Fruit fly (Drosophila melanogaster) whole organism, larva: ENCODE measurements around the gene Col4a1.

ENCODE experiments used
- noc ChIP-seq: fragments of 200-800 bp; sonication (Bioruptor generic); optimal IDR thresholded peaks from 3 replicates; lab custom pipeline; 2019; ENCODE audit warnings: missing biosample characterization, mild to moderate bottlenecking, missing genetic modification characterization, moderate library complexity

Col4a1 gene

DNA sequence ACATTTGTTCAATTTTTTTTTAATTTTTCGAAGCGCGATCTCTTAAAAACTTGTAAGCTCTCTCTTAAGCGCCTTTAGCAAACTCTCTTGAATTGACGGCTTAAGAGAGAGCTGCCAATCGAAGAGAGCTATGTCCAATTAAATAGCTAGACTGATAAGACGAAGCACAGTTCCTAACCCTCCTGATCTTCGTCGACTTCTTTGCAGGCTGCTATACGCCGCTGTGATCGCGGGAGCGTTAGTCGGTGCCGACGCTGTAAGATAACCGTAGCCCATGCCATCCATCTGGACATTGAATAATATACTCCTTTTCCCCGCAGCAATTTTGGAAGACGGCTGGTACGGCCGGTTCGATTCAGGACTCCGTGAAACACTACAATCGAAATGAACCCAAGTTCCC is 1.1 kb downstream of the Col4a1 start:
- TF ChIP-seq noc = no peak

dm6 chr2L:5031399-5031798 is 2.0 kb downstream of the Col4a1 start:
- no peak for TF ChIP-seq noc

dm6 chr2L:5031886-5032285 is 2.5 kb downstream of the Col4a1 start:
- TF ChIP-seq noc = no peak

- TF ChIP-seq noc = no peak
Measured at dm6 chr2L:5036120-5036519, 6.7 kb downstream of the Col4a1 start.

DNA sequence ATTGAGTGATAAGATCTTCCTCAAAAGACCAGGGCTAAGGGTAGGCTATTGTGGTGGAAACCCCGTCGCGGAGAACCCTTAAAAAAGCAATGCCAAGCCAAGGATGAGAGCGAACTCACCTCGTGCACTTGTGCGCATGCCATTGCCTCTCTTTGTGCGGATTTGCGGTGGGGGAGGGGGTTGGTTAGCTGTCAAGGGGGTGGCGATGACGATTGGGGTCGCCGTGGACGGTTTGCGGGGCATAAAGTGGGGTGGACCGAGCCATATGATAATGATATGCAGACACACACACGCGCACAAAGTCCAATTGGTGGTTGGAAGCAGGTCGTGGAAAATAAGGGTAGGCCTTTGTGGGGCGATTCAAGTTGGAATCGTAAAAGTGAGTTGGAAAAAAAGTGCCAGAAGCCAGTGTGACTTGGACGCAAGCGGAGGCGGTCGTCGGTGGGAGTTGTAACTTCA is 8.0 kb downstream of the Col4a1 start, which contains the start of the genes CG14042 and SP555:
Gene CG14042, plus strand, starts transcription at position 308 of the 459 bp plus-strand sequence.
Gene SP555, plus strand, starts transcription at position 308 of the 459 bp plus-strand sequence.
- no peak for TF ChIP-seq noc

- peak; percentile 61 for TF ChIP-seq noc
Measured at dm6 chr2L:5042076-5042475, 12.7 kb downstream of the Col4a1 start.

- TF ChIP-seq noc = peak; percentile 12
Measured at dm6 chr2L:5043043-5043442, 13.6 kb downstream of the Col4a1 start, which contains the start of the genes CG33995, CG44000 and CG44001. Gene CG33995, plus strand, starts transcription at chr2L:5043270. Gene CG44000, plus strand, starts transcription at chr2L:5043270. Gene CG44001, plus strand, starts transcription at chr2L:5043270.

DNA sequence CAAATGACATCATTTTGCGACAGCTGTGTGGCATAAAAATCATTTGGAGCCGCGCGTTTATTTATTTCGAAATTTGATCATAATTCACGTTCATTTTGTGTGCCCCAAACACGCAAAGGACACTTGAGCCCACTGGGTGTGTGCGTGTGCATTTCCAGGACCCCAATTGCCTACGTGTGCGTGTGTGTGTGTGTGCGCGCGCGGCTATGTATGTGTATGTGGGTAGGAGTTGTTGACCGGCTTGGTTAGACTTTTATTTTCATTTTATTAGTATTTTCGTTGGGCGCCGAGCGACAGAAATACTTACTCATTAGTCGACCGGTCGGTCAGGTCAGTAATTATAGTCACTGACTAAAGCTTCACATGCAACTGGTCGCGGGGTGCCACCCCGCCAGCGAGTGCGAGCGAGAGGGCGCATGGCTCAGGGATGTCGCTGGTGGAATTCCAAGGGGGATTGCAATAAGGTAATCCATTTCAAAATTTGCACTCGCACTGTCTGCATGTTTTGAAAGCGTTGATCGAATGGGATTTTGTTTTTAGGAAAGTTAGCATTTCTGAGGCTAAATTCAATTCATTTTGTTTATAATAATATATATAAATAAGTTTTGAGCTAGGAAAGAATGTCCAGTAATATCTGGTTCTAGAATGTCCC is 14.2 kb downstream of the Col4a1 start:
- peak; percentile 37 for TF ChIP-seq noc

- peak; percentile 8 for TF ChIP-seq noc
Measured at dm6 chr2L:5044361-5044891, 15.0 kb downstream of the Col4a1 start, which contains the start of gene CG31650. Gene CG31650, minus strand, starts transcription at chr2L:5044712.

DNA sequence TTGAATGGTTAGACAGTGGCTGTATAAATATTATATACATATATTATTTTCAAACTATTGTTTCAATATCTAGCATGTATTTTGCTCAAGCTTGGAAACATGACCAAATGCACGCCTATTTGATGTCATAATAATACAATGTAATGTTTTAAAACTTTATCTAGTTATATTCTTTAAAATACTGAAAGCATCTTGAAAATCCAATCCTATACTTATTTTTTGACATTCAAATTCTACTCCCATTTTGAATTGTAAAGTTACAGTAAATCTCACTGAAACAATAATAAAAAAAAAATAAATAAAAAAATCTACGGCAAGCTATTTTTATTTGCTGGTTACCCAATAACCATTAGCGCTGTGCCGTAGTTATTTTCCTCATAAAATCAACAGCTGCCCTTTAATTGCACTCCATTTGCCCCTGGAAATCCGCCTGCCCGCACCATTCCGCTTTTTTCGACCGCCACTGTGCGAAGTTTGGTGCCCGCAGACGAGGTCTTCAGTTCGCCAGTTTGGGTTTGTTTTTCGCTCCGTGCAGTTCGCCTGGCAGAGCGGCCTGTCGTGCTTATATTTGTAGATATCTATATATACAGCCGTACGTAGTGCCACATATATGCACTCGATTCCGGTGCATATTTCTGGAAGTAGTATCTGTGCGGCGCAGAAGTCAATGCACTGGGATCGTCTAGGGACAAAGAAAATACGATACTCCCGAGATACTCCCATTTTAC is 15.6 kb downstream of the Col4a1 start:
- TF ChIP-seq noc = no peak

DNA sequence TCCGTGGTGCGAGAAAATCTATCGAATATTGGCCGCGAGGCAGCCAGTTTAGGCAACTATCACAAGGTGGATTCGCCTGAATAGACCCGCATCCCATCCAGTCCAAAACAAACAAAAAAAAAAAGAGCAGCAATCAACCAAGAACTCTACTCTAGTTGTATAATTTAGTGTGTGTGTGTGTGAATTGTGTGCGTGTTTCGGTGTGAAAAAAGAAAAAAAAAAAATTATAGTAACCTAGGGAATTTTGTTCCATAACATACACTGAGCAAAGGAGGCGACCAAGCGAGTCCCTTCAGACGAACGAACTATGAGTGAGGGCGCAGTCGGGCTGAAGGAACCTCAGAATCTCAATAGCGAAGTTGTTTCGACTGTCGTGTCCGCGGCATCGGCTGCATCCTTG is 16.9 kb downstream of the Col4a1 start:
- no peak for TF ChIP-seq noc

dm6 chr2L:5049974-5050373 is 20.6 kb downstream of the Col4a1 start:
- TF ChIP-seq noc = no peak

DNA sequence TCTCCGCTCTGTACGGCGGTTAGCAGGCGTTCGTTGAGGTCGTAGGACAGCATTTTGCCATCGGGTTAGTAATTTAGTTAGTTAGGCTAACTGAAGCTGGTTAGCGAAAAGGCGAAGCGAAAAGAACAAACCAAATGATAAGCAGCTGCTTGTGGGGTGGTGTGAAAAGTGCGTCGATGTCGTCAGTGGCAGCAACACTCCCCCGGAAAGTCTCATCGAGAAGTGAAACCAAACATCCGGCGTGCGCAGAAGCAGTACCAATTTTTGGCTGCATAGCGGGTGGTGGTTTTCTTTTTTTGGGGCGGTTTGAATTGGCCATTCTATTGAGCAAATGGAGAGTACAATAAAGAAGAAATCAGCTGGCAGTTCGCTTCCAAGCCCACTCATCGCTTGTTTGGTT is 21.4 kb downstream of the Col4a1 start, which contains the start of gene CG9121:
Gene CG9121, minus strand, starts transcription at position 238 of the 400 bp plus-strand sequence.
- TF ChIP-seq noc = no peak

dm6 chr2L:5052367-5052914 is 23.0 kb downstream of the Col4a1 start, which contains the start of gene senju:
Gene senju, plus strand, starts transcription at chr2L:5052843.
- peak; percentile 85 for TF ChIP-seq noc

- no peak for TF ChIP-seq noc
Measured at dm6 chr2L:5052994-5053393, 23.6 kb downstream of the Col4a1 start, which contains the start of gene eIF3h. Gene eIF3h, minus strand, starts transcription at chr2L:5053094.

DNA sequence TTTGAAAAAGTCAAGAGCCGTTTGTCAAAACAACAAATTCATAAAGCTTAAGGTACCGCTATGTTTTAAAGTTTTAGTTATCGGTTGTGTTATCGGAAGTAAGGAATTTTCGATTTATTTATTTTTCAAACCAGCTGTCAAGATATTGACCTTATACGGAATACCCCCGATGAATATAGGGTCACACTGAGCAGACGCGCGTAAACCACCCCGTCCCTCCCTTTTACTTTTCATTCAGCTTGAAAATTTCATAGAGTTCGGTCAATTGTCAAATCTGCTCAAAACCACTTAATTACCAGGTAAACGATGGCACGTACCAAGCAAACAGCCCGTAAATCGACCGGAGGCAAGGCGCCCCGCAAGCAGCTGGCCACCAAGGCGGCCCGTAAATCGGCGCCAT is 25.5 kb downstream of the Col4a1 start, which contains the start of the genes CG14036 and His3.3A:
Gene CG14036, minus strand, starts transcription at position 64 of the 400 bp plus-strand sequence.
Gene His3.3A, plus strand, starts transcription at position 106 of the 400 bp plus-strand sequence.
- TF ChIP-seq noc = no peak

DNA sequence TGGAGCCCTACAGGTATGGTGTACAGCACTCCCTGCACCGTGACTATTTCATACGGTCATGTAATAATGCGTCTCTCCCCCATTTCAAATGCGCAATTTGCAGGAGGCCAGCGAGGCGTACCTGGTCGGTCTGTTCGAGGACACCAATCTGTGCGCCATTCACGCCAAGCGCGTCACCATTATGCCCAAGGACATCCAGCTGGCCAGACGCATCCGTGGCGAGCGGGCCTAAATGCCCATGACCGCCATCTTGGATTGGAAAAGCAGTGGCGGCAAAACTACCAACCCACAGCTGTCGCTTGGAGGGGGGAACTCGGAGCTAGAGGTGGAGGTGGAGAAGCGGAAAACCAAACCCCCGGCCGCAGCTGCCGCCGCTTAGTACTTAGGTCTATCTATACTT is 26.1 kb downstream of the Col4a1 start:
- no peak for TF ChIP-seq noc
